Fruit fly (Drosophila melanogaster) S2 (cell line): ENCODE results near the gene Mis12.
A peak's percentile ranks its signal among the peaks of the same experiment; 100 is the strongest.

Source experiments
- CG8478 ChIP-seq: fragments of >200 bp; optimal IDR thresholded peaks from 2 replicates; lab custom pipeline; 2018
- CTCF ChIP-seq, 2 experiments: fragments of >200 bp; optimal IDR thresholded peaks; 2 replicates each; lab custom pipeline; 2018

Mis12 gene

dm6 chr3L:6994464-6995363, 25.9 kb upstream of the Mis12 start:
- peak; percentile 69 to 89 for TF ChIP-seq CTCF (optimal IDR thresholded peaks at IDR 0.05; lab: Kevin White, UChicago)

- no peak for TF ChIP-seq CTCF (optimal IDR thresholded peaks at IDR 0.05; lab: Kevin White, UChicago)
- TF ChIP-seq CG8478 (lab: Kevin White, UChicago), result no peak
Measured at dm6 chr3L:6993350-6993749, 24.5 kb upstream of the Mis12 start.

dm6 chr3L:6990288-6990687, 21.4 kb upstream of the Mis12 start, which contains the start of gene bin:
Gene bin (plus strand): TSS chr3L:6990622.
- TF ChIP-seq CG8478 (lab: Kevin White, UChicago), result no peak
- no peak for TF ChIP-seq CTCF (optimal IDR thresholded peaks at IDR 0.05; lab: Kevin White, UChicago)

- no peak for TF ChIP-seq CG8478 (lab: Kevin White, UChicago)
- no peak for TF ChIP-seq CTCF (optimal IDR thresholded peaks at IDR 0.05; lab: Kevin White, UChicago)
Measured at dm6 chr3L:6988942-6989569, 20.2 kb upstream of the Mis12 start.

DNA sequence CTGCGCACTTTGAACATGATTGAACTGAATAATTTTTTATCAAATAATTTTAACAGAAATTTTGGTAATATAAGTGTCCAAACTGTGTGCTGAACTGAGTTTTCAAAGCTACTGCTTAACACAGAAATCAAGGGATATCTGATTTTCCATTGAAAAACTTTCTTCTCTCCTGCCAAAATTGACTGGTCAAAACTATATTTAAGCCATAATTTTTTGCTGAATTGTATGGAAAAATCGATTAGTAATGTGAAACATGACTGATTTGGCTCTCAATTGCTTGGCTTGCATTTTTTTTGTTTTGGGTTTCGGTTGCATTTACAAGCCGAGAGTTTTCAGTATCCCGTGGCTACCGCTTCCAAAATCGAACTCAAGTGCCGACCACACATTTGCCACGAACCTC, 15.6 kb upstream of the Mis12 start, which contains the start of the genes CG32388 and CG43439:
Gene CG32388 (minus strand): TSS at position 101 of the 400 bp plus-strand sequence.
Gene CG43439 (minus strand): TSS at position 101 of the 400 bp plus-strand sequence.
- TF ChIP-seq CG8478 (lab: Kevin White, UChicago) (no peak), CTCF (optimal IDR thresholded peaks at IDR 0.05; lab: Kevin White, UChicago) (no peak)

- TF ChIP-seq CG8478 (lab: Kevin White, UChicago) (no peak), CTCF (optimal IDR thresholded peaks at IDR 0.05; lab: Kevin White, UChicago) (no peak)
Measured at dm6 chr3L:6981823-6982222, 13.0 kb upstream of the Mis12 start.

DNA sequence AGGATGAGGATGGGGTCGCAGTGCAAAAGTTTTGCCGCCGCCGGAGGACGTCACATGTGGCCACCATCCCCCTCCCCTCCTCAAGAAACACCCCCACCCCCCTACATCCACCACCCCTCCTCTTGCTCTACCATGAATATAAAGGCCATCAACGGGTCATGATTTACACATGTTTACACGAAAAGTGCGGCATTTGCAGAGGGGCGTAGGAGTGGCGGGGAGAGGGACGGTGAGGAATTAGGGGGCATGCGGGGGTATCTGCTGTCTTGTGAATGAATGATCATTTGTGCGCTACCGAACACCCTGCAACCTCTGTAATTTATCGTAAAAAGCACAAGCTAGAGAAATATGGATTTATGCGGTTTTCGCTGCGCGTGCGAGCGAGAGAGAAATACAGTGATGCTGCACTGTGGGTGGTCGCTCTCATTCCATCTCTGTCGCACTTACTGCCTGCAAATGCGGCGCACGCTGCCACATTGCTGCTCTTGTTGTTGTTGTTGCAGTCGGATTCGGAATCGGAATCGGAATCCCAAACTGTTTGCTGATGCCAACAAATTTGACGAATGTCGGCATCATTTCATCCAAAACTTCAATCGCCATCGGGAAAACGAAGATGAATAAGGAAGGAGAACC, 12.4 kb upstream of the Mis12 start:
- no peak for TF ChIP-seq CG8478 (lab: Kevin White, UChicago)

DNA sequence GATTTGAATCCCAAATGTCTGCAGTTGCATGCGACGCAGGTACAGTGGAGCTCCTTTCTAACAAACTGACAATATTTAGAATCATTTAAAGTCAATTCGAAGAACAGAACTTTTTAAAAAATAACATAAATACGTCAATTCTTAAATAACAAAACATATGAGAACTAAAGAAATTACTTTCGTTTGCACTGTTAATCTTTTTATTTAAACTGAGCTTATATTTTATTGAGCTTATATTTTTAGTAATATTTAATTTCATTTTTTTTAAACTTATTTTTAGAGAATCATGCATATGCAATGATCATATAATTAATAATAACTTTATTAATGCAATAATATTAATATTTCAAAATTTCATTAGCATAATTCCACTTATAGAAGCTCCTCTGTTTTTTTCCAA, 11.7 kb upstream of the Mis12 start:
- TF ChIP-seq CTCF (optimal IDR thresholded peaks at IDR 0.05; lab: Kevin White, UChicago) (no peak), CG8478 (lab: Kevin White, UChicago) (no peak)

DNA sequence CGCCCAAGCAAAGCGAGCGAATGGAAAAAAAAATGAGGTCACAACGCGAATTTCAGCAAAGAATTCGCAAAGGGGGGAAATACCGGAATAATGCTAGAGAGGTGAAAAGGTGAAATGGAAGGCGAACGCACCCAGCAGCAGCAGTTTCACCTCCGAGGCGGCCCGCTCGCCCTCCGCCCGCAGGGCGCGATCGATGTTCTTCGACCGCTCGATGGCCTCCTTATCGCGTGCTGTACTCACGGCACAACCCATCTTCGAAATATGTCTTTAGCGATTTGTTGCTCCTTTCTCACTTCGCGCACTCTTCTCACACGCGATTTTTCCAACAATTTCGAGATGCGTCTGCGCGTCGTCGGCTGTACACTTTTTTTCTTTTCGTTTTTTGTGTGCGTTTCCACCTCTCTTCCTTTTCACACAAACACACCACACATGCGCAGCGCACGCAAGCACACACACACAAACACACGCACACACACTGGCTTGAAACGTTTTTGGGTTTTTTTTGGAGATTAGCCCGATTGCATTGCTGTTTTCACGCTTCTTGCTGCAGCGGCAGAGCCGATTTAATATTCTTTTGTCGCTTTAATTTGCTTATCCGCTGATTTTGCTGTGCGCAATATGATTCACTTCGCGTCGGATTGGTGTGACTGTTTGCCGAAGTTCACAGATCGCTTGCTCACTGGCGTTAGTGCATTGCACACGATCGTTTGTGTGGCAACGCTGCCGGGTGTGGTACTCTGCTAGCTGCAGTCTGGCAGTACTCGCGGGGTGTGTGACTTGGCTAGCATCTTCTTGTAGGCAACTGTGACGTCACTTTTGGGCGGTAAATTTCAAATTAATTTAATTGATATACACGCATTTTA, 10.8 kb upstream of the Mis12 start, which contains the start of gene Galphai:
Gene Galphai (minus strand): TSS at position 658 of the 863 bp plus-strand sequence.
- TF ChIP-seq CTCF (optimal IDR thresholded peaks at IDR 0.05; lab: Kevin White, UChicago) (peak; percentile 76), CG8478 (lab: Kevin White, UChicago) (no peak)

DNA sequence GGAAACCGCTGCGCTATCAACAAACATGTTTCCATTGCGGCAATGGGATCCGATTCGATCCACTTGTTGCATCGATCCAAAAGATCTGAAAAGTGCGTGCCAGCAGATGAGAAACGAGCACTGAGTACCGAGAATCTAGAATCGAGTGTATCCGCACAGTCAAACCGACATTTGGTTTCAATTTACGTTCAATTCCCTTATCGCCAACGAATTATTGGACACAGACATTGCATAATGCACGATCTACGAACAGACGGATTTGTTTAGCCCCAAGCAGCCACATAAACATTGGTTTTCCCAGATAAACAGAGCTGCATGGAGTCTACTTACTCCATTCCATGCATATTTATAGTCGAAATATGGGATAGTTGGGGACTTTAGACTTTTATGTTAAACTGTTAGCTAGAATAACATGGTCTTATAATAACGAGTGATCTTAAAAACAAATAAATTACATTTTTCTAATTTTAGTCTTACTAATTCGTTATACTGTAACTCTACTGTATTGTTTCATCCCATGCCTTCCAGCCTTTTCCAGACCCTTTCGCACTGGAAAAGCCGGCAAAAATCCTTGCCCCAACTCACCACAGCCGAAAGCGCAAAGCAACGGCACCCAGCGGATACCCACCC, 10.0 kb upstream of the Mis12 start:
- TF ChIP-seq CG8478 (lab: Kevin White, UChicago), result no peak
- TF ChIP-seq CTCF (optimal IDR thresholded peaks at IDR 0.05; lab: Kevin White, UChicago), result no peak

dm6 chr3L:6978030-6978683, 9.3 kb upstream of the Mis12 start:
- TF ChIP-seq CG8478 (lab: Kevin White, UChicago), result no peak
- TF ChIP-seq CTCF (optimal IDR thresholded peaks at IDR 0.05; lab: Kevin White, UChicago), result no peak

- TF ChIP-seq CTCF (optimal IDR thresholded peaks at IDR 0.05; lab: Kevin White, UChicago) (no peak), CG8478 (lab: Kevin White, UChicago) (no peak)
Measured at dm6 chr3L:6977391-6977790, 8.5 kb upstream of the Mis12 start.

DNA sequence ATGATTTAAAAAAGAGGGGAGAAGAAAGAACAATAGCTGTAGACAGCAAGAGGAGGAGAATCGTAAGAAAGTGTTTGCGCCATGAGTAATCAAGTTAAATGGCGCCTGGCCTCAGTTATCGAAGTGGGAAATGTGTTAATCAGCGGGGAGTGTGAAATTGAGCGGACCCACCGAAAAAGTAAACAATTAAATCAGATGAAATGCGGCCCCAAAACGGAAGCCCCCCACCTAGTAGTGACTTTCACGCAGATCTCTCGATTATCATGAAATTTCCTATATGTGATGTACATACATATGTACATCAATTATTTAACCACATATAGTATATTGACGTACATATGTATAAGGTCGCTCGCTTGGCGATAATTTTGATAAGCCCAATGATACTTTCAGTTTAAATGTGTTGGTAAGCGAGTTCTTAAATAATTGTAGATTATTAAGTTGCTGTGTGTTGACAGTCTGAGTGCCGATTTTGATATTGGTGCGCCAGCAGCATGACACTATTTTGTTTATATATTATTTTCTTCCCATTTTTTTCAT, 7.8 kb upstream of the Mis12 start:
- TF ChIP-seq CTCF (optimal IDR thresholded peaks at IDR 0.05; lab: Kevin White, UChicago), result no peak
- TF ChIP-seq CG8478 (lab: Kevin White, UChicago), result no peak
